Fruit fly (Drosophila melanogaster): ENCODE measurements around the gene CG17751.

The CG17751 gene

dm6 chr3R:19584818-19585217, 22.2 kb upstream of the CG17751 start (continued):
- TF ChIP-seq CG10274 (GFP tag; optimal IDR thresholded peaks at IDR 0.05), result peak; percentile 53
- TF ChIP-seq z (GFP tag; IDR thresholded peaks at IDR 0.05), result peak; percentile 65
- TF ChIP-seq CG17829 (tag; optimal IDR thresholded peaks at IDR 0.05), result peak; percentile 79
- no peak for TF ChIP-seq pzg (GFP tag; optimal IDR thresholded peaks at IDR 0.05)
- peak; percentile 17 for TF ChIP-seq ftz-f1 (GFP tag; optimal IDR thresholded peaks at IDR 0.05)
- TF ChIP-seq CG31441 (GFP tag; IDR thresholded peaks at IDR 0.05), result peak; percentile 88
- peak; percentile 65 for TF ChIP-seq bigmax (GFP tag; optimal IDR thresholded peaks at IDR 0.05)
- no peak for TF ChIP-seq CG3995 (GFP tag; optimal IDR thresholded peaks at IDR 0.05)
- peak; percentile 85 for TF ChIP-seq gce (GFP tag; IDR thresholded peaks at IDR 0.05)
- peak; percentile 90 for TF ChIP-seq gcm (GFP tag; optimal IDR thresholded peaks at IDR 0.05)
- peak; percentile 61 for TF ChIP-seq CG3163 (GFP tag; optimal IDR thresholded peaks at IDR 0.05)
- TF ChIP-seq CG12071 (GFP tag; optimal IDR thresholded peaks at IDR 0.05), result peak; percentile 93
- TF ChIP-seq tgo (GFP tag; IDR thresholded peaks at IDR 0.05), result peak; percentile 40; the same call in 2 of the 3 replicates
- peak; percentile 29 for TF ChIP-seq lilli (GFP tag; optimal IDR thresholded peaks at IDR 0.05)
- peak; percentile 74 for TF ChIP-seq CG7271 (tag; optimal IDR thresholded peaks at IDR 0.05)
- TF ChIP-seq CG2889 (GFP tag; IDR thresholded peaks at IDR 0.05), result no peak
- TF ChIP-seq CG4424 (GFP tag; optimal IDR thresholded peaks at IDR 0.05), result peak; percentile 77
- TF ChIP-seq org-1 (GFP tag; optimal IDR thresholded peaks at IDR 0.05), result peak; percentile 91
- TF ChIP-seq dati (GFP tag; IDR thresholded peaks at IDR 0.05), result 0 out of 2 replicates have a peak, but pooled peaks have one; percentile 38
- TF ChIP-seq CG8281 (tag; optimal IDR thresholded peaks at IDR 0.05), result peak; percentile 74
- peak; percentile 70 for TF ChIP-seq CG12942 (GFP tag; optimal IDR thresholded peaks at IDR 0.05)
- TF ChIP-seq nerfin-2 (GFP tag; IDR thresholded peaks at IDR 0.05; ENCODE audit: partially characterized antibody), result no peak
- peak; percentile 72; the same call in 1 of the 2 replicates for TF ChIP-seq stc (GFP tag; IDR thresholded peaks at IDR 0.05)
- peak; percentile 47 for TF ChIP-seq Hsf (GFP tag; optimal IDR thresholded peaks at IDR 0.05)
- no peak for TF ChIP-seq Trl (optimal IDR thresholded peaks at IDR 0.05)
- peak; percentile 87 for TF ChIP-seq Trl (GFP tag; optimal IDR thresholded peaks at IDR 0.05)
- no peak for TF ChIP-seq NFAT (GFP tag; IDR thresholded peaks at IDR 0.05)
- TF ChIP-seq gt (GFP tag; IDR thresholded peaks at IDR 0.05), result no peak
- peak; percentile 76 for TF ChIP-seq Max (GFP tag; optimal IDR thresholded peaks at IDR 0.05)
- no peak for TF ChIP-seq CG12769 (tag; optimal IDR thresholded peaks at IDR 0.05)
- TF ChIP-seq repo (GFP tag; optimal IDR thresholded peaks at IDR 0.05), result peak; percentile 83
- TF ChIP-seq CG10267 (tag; optimal IDR thresholded peaks at IDR 0.05), result peak; percentile 73
- peak; percentile 67 for TF ChIP-seq CG5953 (GFP tag; IDR thresholded peaks at IDR 0.05)
- peak; percentile 74 for TF ChIP-seq D19A (tag; optimal IDR thresholded peaks at IDR 0.05)
- TF ChIP-seq Myb (GFP tag; optimal IDR thresholded peaks at IDR 0.05), result peak; percentile 25
- TF ChIP-seq B-H2 (GFP tag; optimal IDR thresholded peaks at IDR 0.05), result no peak
- no peak for TF ChIP-seq yki (optimal IDR thresholded peaks at IDR 0.05)
- peak; percentile 52 for TF ChIP-seq CG9609 (GFP tag; optimal IDR thresholded peaks at IDR 0.05)
- TF ChIP-seq sens (GFP tag), result peak; percentile 98
- TF ChIP-seq cato (GFP tag; optimal IDR thresholded peaks at IDR 0.05; ENCODE audit: borderline replicate concordance), result peak; percentile 74
- TF ChIP-seq gem (tag; optimal IDR thresholded peaks at IDR 0.05), result peak; percentile 82
- TF ChIP-seq Hand (GFP tag; optimal IDR thresholded peaks at IDR 0.05), result peak; percentile 22
- TF ChIP-seq Vsx1 (GFP tag; optimal IDR thresholded peaks at IDR 0.05), result peak; percentile 92
- TF ChIP-seq CG2712 (tag; optimal IDR thresholded peaks at IDR 0.05), result peak; percentile 86
- peak; percentile 79 for TF ChIP-seq bcd (GFP tag; optimal IDR thresholded peaks at IDR 0.05)
- no peak for TF ChIP-seq corto (GFP tag; optimal IDR thresholded peaks at IDR 0.05)
- peak; percentile 84 for TF ChIP-seq pb (GFP tag; optimal IDR thresholded peaks at IDR 0.05)
- peak; percentile 85 for TF ChIP-seq Spps (tag; optimal IDR thresholded peaks at IDR 0.05)
- TF ChIP-seq Atf-2 (GFP tag; optimal IDR thresholded peaks at IDR 0.05), result peak; percentile 44
- peak; percentile 65 for TF ChIP-seq ap (GFP tag; IDR thresholded peaks at IDR 0.05)
- peak; percentile 26 for TF ChIP-seq MESR4 (GFP tag; optimal IDR thresholded peaks at IDR 0.05)
- TF ChIP-seq GATAe (GFP tag; conservative IDR thresholded peaks at IDR 0.05), result no peak
